Fruit fly (Drosophila melanogaster) S2 (cell line): ENCODE data around the gene bif.

Experiments used
- CG8478 ChIP-seq: fragments of >200 bp; optimal IDR thresholded peaks from 2 replicates; lab custom pipeline; 2018
- CTCF ChIP-seq, 2 experiments: fragments of >200 bp; optimal IDR thresholded peaks; 2 replicates each; lab custom pipeline; 2018

Gene bif

DNA sequence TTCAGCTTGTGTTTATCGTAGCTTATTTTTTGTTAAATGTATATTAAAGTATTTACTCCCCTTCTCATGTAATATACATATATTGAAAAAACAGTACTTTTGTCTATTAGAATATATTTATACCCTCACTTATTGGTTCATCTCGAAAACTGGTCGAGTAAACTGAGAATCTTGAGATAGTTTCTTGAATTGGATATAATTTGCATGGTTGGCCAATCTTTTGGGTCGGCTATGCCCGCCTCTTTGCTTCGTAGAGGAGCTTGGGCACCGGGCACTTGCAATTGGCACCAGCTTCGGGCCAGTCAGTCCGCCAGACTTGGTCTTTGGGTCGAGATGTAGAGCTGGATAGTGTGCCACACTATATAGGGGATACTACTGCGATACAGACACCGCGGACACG, 1.6 kb downstream of the bif start:
- TF ChIP-seq CTCF (optimal IDR thresholded peaks at IDR 0.05; lab: Kevin White, UChicago): no peak

DNA sequence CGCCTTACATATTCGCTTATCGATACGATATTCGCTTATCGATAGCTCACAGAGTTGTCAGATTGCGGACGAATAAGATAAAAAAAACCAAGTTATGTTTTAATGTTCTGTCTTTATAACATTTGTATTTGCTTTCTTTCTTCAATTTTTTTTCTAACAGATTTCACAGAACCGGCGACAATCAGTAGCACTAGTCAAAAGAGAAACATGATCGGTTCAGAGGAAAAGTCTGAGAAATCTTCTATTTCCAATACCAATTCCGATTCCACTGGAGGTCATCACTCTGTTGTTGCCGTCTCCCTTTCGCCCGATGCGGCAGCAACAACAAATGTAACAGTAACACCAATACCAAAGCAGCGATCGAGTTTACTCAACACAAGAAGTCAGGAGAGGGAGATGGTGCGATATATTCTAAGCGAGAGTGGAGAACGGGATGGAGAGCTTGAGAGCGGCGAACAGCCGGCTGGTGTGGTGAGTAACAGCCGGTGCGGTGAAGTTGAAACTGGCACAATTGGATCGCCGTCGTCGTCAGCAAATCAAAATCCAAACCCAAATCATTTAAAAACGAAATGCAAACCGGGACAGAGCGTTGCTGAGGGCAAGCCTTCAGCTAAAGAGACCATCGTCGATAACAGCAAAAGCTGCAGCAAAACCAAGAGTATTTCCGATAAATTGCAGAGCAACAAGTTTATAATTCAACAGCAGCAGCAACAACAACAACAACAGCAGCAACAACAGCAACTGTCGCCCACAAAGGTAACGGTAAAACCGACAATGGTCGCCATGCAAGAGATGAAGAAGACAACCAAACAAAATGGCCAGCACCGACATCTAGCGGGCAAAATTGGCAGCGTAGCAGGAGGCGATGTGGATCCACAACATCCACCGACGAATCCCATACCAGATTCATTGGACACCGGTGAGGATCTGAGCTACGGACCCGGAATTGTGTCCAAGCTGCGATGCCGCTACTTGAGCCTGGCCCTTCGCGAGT, 3.1 kb downstream of the bif start:
- TF ChIP-seq CG8478: no peak
- TF ChIP-seq CTCF (optimal IDR thresholded peaks at IDR 0.05; lab: Kevin White, UChicago): peak; percentile 76 to 83

DNA sequence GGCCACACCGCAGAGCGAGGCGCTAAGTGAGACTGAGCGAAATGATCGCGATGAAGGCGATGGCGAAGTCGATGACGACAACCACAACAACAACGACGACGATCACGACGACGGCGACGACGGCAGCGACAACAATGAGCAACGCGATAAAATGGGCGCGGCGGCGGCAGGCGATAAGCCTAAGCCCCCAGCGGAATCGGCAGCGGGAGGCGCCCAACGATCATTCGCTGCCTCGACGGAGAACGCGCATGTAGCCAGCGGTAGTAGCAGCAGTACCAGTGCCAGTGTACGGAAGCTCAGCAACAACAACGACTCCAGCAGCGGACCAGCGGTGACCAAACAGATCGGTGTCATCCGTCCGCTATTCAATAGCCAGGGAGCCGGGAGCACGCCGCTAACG, 4.7 kb downstream of the bif start:
- TF ChIP-seq CTCF (optimal IDR thresholded peaks at IDR 0.05; lab: Kevin White, UChicago): no peak

DNA sequence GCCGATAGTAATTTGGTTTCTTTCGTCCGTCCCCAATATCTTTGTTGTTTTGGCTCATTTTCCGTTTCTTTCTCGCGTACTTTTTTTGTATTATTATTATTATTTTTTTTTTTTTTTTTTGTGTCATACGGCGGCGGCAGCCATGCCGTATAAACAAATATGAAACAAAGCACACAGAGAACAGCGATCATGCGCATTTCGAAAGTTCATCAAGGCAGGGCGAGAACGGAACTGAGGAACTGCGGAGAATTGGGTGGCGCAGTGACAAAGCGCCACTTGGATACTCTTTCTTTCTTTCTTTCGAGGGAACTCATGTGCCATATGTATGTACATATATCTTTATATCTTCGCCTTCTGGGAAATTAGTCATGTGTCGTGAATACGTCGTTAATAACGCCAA, 5.7 kb downstream of the bif start:
- TF ChIP-seq CTCF (optimal IDR thresholded peaks at IDR 0.05; lab: Kevin White, UChicago) (no peak), CG8478 (no peak)

DNA sequence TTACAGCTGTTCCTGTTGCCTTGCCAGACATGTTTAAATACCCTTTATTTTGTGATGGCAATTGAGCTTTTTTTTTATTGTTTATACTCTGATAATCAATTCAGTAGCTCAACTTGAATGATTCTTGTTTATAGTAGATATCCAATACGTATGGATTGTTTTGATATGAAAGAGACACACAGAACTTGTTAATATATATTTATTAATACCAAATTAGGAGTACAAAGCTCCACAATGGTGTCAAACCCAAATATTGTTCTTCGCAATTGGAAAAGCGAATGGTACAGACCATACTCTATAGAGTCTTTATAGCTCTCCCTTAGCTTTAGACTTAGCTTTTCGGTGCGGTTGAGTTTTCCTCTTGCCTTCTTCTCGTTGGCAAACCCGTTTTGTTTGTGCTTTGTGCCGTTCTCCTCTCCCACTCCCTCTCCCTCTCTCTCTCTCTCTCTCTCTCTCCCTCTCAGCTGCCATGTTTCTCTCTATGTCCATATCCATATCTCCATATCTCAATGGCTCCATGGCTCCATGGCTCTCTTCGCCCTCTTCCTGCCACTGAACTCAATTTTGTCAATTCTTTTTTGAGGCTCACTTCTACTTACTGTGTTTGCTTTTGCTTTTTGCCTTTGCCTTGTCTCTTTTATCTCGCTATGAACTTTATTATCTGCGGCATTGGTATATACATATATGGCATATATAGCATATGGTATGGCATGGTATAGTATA, 7.3 kb downstream of the bif start:
- TF ChIP-seq CTCF (optimal IDR thresholded peaks at IDR 0.05; lab: Kevin White, UChicago) (no peak), CG8478 (no peak)

DNA sequence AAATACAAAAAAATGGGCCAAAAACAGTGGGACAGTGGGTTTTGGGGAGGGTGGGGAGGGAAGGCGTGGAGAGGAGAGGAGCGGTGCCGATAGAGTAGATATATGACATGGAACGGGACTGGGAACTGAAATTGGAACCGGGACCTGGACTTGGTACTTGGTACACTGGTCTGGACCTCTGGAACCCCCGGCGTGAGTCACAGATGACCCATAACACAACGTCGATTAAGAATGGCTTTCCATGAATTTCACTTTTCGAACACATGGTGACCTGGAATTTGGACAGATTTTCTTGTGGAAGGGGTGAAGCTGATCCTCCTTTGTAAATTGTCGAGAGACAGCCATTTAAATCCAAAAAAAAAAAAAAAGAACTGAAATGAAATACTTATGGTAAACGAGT, 7.9 kb downstream of the bif start:
- TF ChIP-seq CTCF (optimal IDR thresholded peaks at IDR 0.05; lab: Kevin White, UChicago) (no peak), CG8478 (no peak)

DNA sequence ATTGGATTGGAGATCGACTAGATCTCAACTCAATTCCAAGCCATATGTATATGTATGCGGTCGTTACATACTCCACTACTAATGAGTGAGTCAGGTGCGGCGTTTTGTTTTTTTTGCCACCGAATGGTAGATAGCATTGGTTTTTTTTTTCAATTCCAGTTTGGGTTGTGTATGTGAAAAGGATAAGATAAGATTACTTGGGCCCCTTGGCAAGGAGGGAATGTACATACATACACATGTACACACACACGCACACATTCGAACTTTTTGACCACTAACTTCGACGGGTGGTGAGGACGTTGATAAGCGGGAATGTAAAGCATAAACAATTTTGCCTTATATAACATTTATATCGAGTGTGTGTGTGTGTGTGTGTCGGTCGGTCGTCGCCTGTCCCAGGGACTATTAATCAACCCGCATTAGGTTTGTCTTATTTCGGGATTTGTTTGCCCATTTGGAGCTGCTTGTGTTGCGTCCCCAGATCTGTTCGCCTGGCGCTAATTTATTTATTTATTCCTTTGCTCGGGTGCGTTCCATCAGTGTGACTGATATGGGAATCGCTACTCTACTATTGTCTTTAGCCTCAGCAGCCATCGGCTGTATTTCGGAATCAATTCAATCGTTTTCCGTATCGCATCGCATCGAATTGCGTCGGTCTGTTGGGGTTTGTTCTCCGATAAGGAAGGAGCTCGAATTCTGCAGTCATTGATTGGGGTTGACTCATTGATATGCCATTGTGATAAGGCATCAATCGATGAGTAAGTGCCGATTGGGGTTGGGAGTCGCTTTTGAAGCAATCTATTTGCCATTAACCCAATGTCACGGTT, 9.1 kb downstream of the bif start:
- TF ChIP-seq CG8478: no peak
- no peak for TF ChIP-seq CTCF (optimal IDR thresholded peaks at IDR 0.05; lab: Kevin White, UChicago)

DNA sequence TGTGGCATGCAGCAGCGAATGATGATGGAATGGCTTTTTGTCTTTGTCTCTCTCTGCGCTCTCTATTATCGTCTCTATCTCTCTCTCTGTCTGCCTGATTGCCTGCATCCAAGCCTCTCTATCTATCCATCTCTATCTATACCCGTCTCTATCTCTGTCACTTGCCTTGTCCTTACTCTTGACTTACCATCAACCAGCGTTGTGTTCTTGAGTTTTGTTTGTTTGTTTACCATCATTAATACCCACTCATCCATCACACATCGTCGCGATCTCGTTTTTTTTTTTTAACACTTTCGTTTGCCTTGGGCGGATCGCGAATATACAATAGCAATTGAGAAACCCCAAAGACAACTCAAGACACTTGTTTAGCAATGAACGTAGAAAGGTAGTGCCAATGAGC, 10.9 kb downstream of the bif start:
- TF ChIP-seq CTCF (optimal IDR thresholded peaks at IDR 0.05; lab: Kevin White, UChicago): no peak
- TF ChIP-seq CG8478: no peak

DNA sequence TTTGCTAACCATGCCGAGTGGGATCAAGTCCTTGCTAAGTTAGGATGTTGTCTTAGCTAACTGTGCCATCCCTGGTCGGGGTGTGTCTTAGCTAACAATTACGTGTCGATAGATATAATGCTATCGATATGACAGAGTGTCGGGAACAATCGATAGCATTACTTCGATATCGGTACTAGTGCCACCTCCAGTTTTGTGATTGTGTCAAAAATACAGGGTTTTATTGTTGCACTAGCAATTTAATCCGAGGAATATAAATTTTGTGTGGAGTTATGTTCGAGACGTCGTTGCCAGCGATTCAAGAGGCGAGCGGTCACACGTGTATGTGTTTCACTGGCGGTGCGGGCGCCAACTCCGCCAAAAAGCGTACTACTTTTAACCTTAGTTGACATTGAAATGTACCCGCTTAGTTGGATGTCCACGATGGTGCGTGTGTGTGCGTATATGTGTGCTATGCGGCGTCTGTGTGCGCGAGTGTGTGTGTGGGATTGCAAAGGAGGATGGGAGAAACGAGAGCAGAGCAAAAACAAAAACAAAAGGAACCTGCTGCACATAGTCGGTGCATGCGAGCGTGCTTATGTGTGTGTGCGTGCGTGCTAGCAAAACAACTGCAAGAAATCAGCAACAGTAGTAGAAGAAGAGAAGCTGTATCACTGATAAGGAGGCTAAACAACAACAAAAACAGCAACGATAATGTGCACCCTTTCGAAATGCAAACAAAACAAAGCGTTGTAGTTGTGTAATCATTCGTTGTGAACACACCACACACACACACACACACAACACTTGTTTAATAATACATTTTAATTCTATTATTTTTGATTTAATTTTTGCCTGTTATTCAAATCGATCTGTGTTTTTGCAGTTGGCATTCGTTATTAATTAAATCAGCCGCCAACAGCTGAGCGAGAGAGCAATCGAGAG, 16.5 kb downstream of the bif start, which contains the start of gene PhKgamma:
PhKgamma (plus strand) TSS at position 179 of the 924 bp plus-strand sequence.
- TF ChIP-seq CTCF (optimal IDR thresholded peaks at IDR 0.05; lab: Kevin White, UChicago): peak; percentile 64 to 78
- TF ChIP-seq CG8478: no peak

DNA sequence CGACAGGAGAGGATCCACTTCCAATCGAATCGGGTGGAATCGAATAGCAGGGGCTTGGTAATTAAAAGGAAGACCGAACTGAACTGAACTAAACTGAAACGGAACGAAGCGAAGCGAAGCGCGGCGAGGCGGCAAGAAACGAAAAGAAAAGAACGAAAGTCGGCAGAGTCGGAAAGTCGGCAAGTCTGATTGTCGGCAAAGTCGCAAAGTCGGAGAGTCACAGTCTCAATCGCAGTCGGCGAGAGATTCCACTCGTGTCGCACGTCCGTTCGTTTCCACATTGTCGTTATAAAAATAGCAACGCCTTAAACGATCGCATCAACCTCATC, 17.1 kb downstream of the bif start:
- TF ChIP-seq CG8478: no peak
- TF ChIP-seq CTCF (optimal IDR thresholded peaks at IDR 0.05; lab: Kevin White, UChicago): no peak

DNA sequence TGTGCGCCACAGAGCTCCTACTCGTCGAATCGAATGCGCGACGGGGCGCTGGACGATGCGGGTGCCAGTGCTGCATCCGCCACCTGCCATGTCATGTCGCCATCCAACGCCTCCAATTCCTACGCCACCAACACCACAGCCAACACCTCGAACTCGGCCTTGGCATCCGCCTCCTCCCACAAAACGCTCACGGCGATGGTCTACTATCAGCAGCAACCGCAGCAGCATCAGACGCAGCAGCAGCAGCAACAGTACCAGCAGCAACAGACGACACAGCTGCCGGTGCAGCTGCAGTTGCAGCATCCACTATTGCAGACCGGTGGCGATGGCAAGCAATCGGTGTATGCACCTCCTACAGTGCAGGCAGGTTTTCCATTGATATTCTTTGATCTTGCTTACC, 22.0 kb downstream of the bif start:
- no peak for TF ChIP-seq CTCF (optimal IDR thresholded peaks at IDR 0.05; lab: Kevin White, UChicago)
- TF ChIP-seq CG8478: no peak

DNA sequence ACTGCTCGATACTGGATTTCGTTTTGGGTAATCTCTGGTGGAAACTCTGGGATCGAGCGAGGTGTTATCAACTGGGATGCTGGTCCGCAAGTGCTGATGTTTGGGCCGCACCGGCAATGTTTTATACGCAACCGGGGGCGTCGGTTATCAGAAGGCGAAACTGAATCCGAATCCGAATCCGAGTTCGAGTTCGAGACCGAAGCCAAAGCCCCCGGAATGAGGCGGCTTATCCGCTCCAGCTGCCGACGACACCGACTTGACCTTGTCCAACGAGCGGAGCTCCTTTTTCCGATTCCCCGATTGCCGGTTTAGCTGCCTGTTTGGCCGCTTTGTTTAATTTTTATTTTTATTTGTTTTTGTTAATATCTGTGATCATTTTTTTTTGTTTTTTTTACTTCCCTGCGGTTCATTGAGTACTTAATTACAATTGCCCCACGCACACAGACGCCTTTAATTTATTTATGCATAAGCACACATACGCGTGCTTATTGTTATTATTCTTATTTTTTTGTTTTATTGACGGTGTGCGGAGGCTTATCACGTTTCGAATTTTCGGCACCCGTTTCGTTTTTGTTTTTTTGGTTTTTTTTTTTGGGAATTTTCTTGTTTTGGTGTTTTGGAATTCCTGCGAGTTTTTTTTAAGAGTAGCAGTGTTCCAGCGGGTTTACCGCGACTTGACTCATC, 26.3 kb downstream of the bif start, which contains the start of gene CG2444:
CG2444 (minus strand) TSS at position 372 of the 684 bp plus-strand sequence.
- TF ChIP-seq CTCF (optimal IDR thresholded peaks at IDR 0.05; lab: Kevin White, UChicago): no peak
- TF ChIP-seq CG8478: no peak

DNA sequence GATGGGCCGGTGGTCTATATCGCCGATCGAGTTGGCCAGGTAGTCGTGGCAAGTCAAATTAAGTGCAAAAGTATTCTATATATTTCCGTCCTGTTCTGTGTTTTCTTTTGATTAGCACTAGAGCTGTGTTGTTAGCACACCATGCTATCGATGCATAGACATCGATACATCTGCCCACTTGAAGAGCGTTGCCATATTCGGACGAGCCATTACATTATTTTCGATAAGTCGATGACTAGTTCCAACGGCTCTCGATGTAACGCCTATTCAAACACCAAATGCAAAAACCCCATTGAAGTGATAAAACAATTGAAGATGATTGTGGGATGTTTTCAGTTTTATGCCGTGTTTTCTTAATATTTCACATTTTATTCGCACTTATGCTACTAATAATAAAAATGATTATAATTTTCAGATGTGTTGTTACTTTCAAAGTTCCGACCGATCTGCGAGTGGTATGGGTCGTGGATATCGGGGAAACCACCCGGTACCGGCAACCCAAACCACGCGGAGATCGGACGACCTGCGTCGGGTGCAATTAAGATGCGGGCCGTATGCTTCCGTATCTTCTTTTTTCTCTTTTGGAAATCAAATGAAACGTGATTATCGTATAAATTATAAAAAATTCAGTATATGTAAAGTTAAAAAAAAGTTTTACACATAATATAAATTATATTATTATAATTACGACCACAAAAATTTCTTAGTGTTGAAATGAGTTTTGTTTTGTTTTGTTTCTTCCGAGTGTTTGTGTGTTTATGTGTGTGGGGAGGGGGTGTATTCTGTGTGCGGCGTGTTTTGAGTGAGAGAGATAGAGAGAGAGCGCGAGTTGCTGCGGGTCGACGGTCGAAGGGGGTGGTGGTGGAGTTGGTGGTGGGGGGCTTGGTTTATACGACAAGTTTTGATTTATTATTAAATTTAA, 31.3 kb downstream of the bif start, which contains the start of gene FucT6:
FucT6 (minus strand) TSS at position 153 of the 922 bp plus-strand sequence.
- TF ChIP-seq CG8478: no peak
- TF ChIP-seq CTCF (optimal IDR thresholded peaks at IDR 0.05; lab: Kevin White, UChicago): peak in 1 of 2 experiments; percentile 43
